Worm (Caenorhabditis elegans) whole organism, L4/young adult: Measurements from ENCODE around the gene Y39A3A.4.

Source experiments
- W03F9.2 ChIP-seq: fragments of 150-350 bp; optimal IDR thresholded peaks from 2 replicates; lab custom pipeline; 2014; ENCODE audit warnings: missing biosample characterization, missing genetic modification characterization
- dao-5 ChIP-seq: sonication (generic microtip); optimal IDR thresholded peaks from 2 replicates; lab custom pipeline; 2016; ENCODE audit warnings: missing genotype, missing genetic modification characterization, moderate library complexity, missing compliant biosample characterization
- him-1 ChIP-seq: sonication (generic microtip); optimal IDR thresholded peaks from 2 replicates; lab custom pipeline; 2016; ENCODE audit warnings: missing genotype, missing genetic modification reagents, missing genetic modification characterization, missing compliant biosample characterization

Y39A3A.4 gene

DNA sequence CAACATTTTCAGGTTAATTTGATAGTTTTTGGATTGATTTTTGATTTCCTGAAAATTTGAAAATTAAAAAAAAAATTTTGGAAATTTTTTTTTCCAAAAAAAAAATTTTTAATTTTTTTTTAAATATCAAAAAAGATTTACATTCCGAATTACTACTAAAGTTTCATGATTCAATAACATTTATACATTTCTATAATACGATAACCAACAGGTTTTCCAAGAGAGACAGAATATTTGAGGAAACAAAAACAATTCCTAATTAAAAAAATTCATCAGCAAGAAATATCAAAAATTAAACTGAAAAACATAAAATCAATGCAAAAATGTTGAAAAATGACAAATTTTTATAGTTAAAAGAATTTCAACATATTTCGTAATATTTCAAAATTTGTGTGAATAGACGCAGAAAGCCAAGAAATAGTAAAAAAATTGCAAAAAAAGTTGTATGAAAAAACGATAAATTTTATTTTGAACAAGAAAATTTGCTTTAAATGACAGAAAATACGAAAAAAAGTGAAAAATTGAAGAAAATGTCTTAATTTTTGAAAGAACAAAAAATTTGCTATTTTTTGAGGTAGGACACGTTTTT, at the start of gene Y39A3A.4:
TSS of gene Y39A3A.4 (minus strand) at position 51 of the 589 bp plus-strand sequence.
- TF ChIP-seq him-1 (tag; lab: Kevin White, UChicago): no peak
- TF ChIP-seq W03F9.2 (tag; lab: Kevin White, UChicago): no peak
- no peak for TF ChIP-seq dao-5 (tag; lab: Kevin White, UChicago)

DNA sequence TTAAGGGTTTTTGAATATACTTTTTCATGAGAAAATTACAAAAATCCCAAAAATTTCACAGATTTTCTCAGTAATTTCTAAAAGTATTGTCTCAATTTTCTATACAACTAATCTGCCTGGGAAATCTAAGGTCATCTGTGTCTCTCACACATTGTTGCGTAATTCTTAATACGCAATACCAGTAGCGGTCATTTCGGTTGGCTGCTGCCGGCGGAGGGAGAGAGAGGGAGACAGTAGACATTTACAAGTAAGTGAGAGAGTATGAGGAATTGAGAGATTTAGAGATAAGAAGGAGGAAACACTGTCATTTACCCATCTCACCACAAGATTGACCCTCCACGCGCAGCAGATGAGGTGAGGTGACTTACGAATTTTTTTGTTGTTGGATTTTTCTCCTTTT, 49.5 kb upstream of the Y39A3A.4 start:
- TF ChIP-seq him-1 (tag; lab: Kevin White, UChicago): no peak
- TF ChIP-seq dao-5 (tag; lab: Kevin White, UChicago): no peak
- no peak for TF ChIP-seq W03F9.2 (tag; lab: Kevin White, UChicago)

DNA sequence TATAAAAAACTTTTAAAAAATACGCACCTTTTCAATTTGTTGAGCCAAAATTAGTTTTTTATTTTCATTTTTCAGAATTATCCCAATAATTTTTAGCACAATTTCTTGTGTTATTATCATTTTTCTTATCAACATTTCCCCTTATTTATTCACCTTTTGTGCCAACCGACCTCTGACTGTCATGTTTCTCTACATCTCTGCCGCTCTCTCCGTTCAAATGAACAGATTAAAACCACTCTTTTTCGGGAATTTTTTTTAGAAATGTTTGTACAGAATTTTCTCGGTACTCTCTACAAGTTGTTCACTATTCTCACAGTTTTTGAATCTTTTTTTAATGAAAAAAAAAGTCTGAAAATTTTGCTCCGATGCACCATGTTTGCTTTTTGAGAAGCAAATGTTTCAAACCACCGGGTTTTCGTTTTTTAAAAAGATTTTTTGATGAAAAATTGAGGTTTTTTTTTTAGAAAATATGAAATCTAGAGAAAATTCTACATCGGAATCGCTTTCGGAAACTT, 47.3 kb upstream of the Y39A3A.4 start, which contains the start of gene frl-1:
TSS of gene frl-1 (plus strand) at position 465 of the 515 bp plus-strand sequence.
- TF ChIP-seq him-1 (tag; lab: Kevin White, UChicago): no peak
- no peak for TF ChIP-seq W03F9.2 (tag; lab: Kevin White, UChicago)
- no peak for TF ChIP-seq dao-5 (tag; lab: Kevin White, UChicago)

DNA sequence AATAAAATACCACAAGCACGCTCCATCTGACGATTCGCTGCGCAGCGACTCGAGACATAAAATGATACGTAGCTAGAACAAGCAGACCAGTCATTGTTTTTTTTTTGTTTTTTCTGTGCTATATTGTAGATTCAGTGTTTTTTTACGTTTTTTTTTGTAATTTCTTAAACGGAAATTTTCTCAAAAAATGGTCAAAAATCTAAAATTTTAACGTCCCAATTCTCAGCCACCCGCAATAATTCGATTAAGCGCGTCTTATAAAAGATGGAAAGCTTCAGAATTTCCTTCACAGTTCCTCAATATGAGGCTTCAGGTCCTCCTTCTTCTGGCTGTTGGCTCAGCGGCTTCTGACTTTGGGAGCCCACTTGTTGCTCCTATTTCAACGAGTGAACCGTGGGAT, 41.1 kb upstream of the Y39A3A.4 start, which contains the start of gene Y48G9A.6:
TSS of gene Y48G9A.6 (plus strand) at position 301 of the 400 bp plus-strand sequence.
- no peak for TF ChIP-seq dao-5 (tag; lab: Kevin White, UChicago)
- no peak for TF ChIP-seq him-1 (tag; lab: Kevin White, UChicago)
- no peak for TF ChIP-seq W03F9.2 (tag; lab: Kevin White, UChicago)

DNA sequence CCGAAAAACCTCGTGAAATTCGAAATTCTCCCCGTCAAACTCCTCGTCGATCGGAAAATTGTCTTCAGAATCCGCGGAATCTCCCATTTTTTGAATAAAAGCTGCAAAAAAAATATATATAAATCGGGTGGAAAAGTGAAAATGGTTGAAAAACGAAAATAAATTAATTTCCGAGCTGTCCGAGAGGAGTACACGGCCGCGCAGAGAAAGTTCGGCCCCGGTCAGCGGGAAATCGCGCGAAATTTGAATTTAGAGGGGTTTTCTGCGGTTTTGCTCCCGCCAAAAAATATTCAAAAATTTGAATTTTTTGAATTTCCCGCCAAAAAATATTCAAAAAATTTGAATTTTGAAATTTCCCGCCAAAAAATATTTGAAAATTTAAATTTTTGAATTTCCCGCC, 40.4 kb upstream of the Y39A3A.4 start, which contains the start of gene Y48G9A.11:
TSS of gene Y48G9A.11 (minus strand) at position 101 of the 400 bp plus-strand sequence.
- no peak for TF ChIP-seq him-1 (tag; lab: Kevin White, UChicago)
- no peak for TF ChIP-seq dao-5 (tag; lab: Kevin White, UChicago)
- TF ChIP-seq W03F9.2 (tag; lab: Kevin White, UChicago): no peak

DNA sequence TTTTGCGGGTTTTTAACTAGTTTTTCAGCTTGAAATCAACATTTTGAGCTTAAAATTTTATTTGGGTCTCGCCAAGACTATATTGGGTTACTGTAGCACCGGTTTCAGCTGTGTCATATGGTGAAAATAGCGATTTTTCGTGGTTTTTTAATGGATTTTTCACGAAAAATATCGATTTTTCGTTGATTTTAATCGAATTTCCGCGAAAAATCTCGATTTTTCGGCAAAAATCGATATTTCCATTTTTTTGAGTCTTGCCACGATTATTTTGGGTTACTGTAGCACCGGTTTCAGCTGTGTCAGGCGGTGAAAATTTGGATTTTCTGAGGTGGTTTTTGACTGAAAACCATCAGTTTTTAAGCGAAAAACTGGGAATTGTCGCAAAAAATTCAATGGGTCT, 38.9 kb upstream of the Y39A3A.4 start:
- TF ChIP-seq W03F9.2 (tag; lab: Kevin White, UChicago) (no peak), him-1 (tag; lab: Kevin White, UChicago) (no peak), dao-5 (tag; lab: Kevin White, UChicago) (no peak)

DNA sequence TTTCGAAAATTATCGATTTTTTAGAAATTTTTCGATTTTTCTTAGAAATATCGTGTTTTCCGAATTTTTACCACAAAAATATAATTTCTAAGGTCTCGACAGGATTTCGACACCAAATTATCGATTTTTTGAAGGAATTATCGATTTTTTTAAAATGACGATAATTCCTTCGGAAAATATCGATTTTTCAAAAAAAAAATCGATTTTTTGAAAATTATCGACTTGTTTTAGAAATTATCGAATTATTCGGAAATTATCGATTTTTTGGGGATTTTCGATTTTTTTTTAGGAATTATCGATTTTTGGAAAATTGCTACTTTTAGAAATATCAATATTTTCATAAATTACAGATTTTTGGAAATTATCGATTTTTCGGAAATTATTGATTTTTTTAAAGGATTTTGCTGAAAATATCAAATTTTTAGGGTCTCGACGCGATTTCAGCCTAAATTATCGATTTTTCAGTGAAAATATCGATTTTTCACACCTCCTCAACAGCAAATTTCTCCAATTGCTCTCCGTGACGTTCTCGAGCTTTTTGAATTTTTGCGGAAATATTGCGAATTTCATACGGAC, 36.3 kb upstream of the Y39A3A.4 start:
- no peak for TF ChIP-seq him-1 (tag; lab: Kevin White, UChicago)
- TF ChIP-seq dao-5 (tag; lab: Kevin White, UChicago): no peak
- TF ChIP-seq W03F9.2 (tag; lab: Kevin White, UChicago): no peak

DNA sequence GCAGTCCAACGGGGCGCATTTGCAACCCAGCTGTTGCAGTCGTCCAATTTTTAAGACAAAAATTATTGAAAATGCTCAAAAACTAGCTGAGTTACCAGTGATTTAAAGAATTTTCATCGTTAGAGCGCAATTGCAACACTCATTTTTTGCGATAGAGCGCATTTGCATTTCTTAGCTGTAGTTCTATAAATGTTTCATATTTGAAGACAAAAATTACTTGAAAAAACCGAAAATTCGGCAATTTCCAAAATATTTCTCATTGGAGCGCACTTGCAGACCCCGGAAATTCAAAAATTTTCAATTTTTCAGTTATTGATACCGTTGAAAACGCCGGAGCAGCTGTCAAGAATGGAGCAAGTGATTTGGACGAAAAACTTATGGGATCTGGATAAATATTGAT, 35.6 kb upstream of the Y39A3A.4 start:
- TF ChIP-seq W03F9.2 (tag; lab: Kevin White, UChicago) (no peak), him-1 (tag; lab: Kevin White, UChicago) (no peak), dao-5 (tag; lab: Kevin White, UChicago) (no peak)

DNA sequence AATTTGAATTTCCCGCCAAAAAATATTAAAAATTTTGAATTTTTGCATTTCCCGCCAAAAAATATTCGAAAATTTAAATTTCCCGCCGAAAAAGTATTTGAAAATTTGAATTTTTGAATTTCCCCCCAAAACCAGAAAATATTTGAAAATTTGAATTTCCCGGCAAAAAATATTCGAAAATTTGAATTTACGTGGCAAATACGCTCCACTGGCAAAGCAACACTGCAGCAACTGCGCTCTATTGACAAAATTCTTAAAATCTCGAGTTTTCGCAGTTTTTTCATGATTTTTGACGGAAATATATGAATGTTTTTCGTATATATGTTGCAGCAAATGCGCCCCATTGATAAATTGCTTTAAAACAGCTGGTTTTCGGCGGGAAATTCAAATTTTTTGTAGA, 35.0 kb upstream of the Y39A3A.4 start:
- TF ChIP-seq dao-5 (tag; lab: Kevin White, UChicago) (no peak), W03F9.2 (tag; lab: Kevin White, UChicago) (no peak), him-1 (tag; lab: Kevin White, UChicago) (no peak)

- no peak for TF ChIP-seq W03F9.2 (tag; lab: Kevin White, UChicago)
- no peak for TF ChIP-seq dao-5 (tag; lab: Kevin White, UChicago)
- no peak for TF ChIP-seq him-1 (tag; lab: Kevin White, UChicago)
Measured at ce11 chrIII:2110249-2110648, 33.9 kb upstream of the Y39A3A.4 start, which contains the start of gene Y48G9A.7. TSS of gene Y48G9A.7 (plus strand) at chrIII:2110549.

ce11 chrIII:2105935-2106334, 29.5 kb upstream of the Y39A3A.4 start:
- TF ChIP-seq W03F9.2 (tag; lab: Kevin White, UChicago) (no peak), him-1 (tag; lab: Kevin White, UChicago) (no peak), dao-5 (tag; lab: Kevin White, UChicago) (no peak)

ce11 chrIII:2101895-2102345, 25.5 kb upstream of the Y39A3A.4 start, which contains the start of gene ppk-2:
TSS of gene ppk-2 (plus strand) at chrIII:2102295.
- TF ChIP-seq him-1 (tag; lab: Kevin White, UChicago) (no peak), W03F9.2 (tag; lab: Kevin White, UChicago) (peak; percentile 45)

DNA sequence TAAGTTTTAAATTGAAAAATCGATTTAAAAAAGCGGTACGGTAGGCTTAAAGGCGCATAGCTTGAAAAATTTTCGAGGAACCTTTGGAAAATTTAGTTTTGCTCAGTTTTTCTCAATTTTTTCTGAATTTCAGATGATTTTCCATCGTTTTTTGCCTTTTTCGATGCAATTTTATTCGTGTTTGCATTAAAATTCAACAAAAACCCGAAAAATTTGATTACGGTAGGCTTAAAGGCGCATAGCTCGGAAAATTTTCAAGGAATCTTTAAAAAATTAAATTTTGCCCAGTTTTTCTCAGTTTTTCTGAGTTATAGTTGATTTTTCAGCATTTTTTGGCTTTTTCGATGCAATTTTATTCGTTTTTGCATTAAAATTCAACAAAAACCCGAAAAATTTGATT, 24.9 kb upstream of the Y39A3A.4 start:
- TF ChIP-seq W03F9.2 (tag; lab: Kevin White, UChicago) (no peak), him-1 (tag; lab: Kevin White, UChicago) (no peak), dao-5 (tag; lab: Kevin White, UChicago) (no peak)
